Worm (Caenorhabditis elegans): ENCODE results near the gene C14A6.6.

C14A6.6 gene

ce11 chrV:18144442-18144841, 22.6 kb downstream of the C14A6.6 start:
- TF ChIP-seq fkh-10 (GFP tag; optimal IDR thresholded peaks at IDR 0.05) (no peak), pqm-1 (tag; optimal IDR thresholded peaks at IDR 0.05) (no peak), pax-1 (tag; optimal IDR thresholded peaks at IDR 0.05) (no peak), fax-1 (tag; optimal IDR thresholded peaks at IDR 0.05) (no peak), lin-11 (tag; optimal IDR thresholded peaks at IDR 0.05) (no peak), mec-3 (tag; optimal IDR thresholded peaks at IDR 0.05; ENCODE audit: borderline replicate concordance) (no peak), npax-4 (tag; optimal IDR thresholded peaks at IDR 0.05) (no peak), ceh-45 (GFP tag; IDR thresholded peaks at IDR 0.05) (no peak), che-1 (tag; optimal IDR thresholded peaks at IDR 0.05) (no peak), ama-1 (optimal IDR thresholded peaks at IDR 0.05) (no peak), sox-4 (tag; optimal IDR thresholded peaks at IDR 0.05) (no peak), unc-42 (tag; optimal IDR thresholded peaks at IDR 0.05) (no peak), pha-2 (tag; optimal IDR thresholded peaks at IDR 0.05) (no peak), ceh-48 (tag; optimal IDR thresholded peaks at IDR 0.05) (no peak), elt-4 (tag; optimal IDR thresholded peaks at IDR 0.05) (no peak), pha-4 (tag; optimal IDR thresholded peaks at IDR 0.05) (no peak), tbx-7 (tag; optimal IDR thresholded peaks at IDR 0.05) (no peak)

- no peak for TF ChIP-seq C08G9.2 (tag; optimal IDR thresholded peaks at IDR 0.05)
- no peak for TF ChIP-seq syd-9 (tag; optimal IDR thresholded peaks at IDR 0.05)
- TF ChIP-seq sox-2 (GFP tag; IDR thresholded peaks at IDR 0.05), result no peak
These were observed 23.6 kb downstream of the C14A6.6 start, which contains the start of gene Y37H2A.14 for ce11 chrV:18143445-18143844. Gene Y37H2A.14, plus strand, starts transcription at chrV:18143745.

DNA sequence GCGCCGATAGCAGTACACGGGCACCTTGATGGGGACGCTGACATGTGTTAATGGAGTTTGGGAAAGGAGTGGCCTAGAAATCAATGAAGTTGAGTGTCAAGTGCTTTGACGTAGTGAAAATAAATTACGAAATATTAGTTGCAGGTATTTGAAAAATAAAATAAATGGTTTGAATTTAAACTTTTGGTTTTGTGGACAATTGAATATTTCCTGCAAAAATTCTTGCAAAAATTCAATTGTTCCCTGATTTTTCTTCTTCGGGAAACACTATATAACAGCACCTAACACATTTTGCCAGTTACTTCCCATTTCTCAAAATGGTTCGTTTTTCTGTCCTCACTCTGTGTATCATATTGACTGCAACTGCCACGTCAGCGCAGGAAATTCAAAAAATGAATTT, 24.5 kb downstream of the C14A6.6 start, which contains the start of gene Y37H2A.13:
TSS of gene Y37H2A.13 (plus strand) at position 301 of the 400 bp plus-strand sequence.
- TF ChIP-seq hlh-6 (tag; optimal IDR thresholded peaks at IDR 0.05) (no peak), ceh-22 (tag; optimal IDR thresholded peaks at IDR 0.05) (no peak), gmeb-2 (tag; optimal IDR thresholded peaks at IDR 0.05) (no peak), che-1 (tag; optimal IDR thresholded peaks at IDR 0.05) (no peak), dve-1 (tag; optimal IDR thresholded peaks at IDR 0.05) (no peak), ahr-1 (tag; optimal IDR thresholded peaks at IDR 0.05) (no peak), zip-5 (tag; optimal IDR thresholded peaks at IDR 0.05) (no peak), madf-2 (tag; optimal IDR thresholded peaks at IDR 0.05) (no peak), mec-3 (tag; optimal IDR thresholded peaks at IDR 0.05; ENCODE audit: borderline replicate concordance) (no peak), fax-1 (tag; optimal IDR thresholded peaks at IDR 0.05) (no peak), eyg-1 (tag; optimal IDR thresholded peaks at IDR 0.05) (no peak), nfya-1 (tag; optimal IDR thresholded peaks at IDR 0.05) (no peak), lim-6 (tag; optimal IDR thresholded peaks at IDR 0.05) (no peak), nhr-232 (tag; optimal IDR thresholded peaks at IDR 0.05) (no peak)

DNA sequence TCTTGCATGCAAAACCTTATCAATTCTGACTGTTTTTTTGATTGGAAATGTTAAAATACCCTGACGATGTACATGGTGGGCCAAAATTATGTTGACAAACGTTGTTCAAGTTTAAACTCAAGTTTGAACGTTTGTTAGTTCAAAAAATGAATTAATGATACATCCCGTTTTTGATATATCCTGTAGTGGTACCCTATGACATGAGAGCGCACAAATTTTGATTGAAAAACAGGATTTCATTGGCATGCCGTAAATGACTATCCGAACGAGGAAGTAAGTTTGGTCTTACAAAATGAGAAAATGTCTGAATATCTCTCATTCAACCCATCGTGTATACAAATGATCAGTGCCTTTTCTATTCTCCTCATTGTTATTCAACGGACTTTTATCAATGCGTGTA, 25.9 kb downstream of the C14A6.6 start, which contains the start of gene Y37H2A.11:
TSS of gene Y37H2A.11 (plus strand) at position 301 of the 400 bp plus-strand sequence.
- TF ChIP-seq hlh-6 (tag; optimal IDR thresholded peaks at IDR 0.05) (no peak), gmeb-2 (tag; optimal IDR thresholded peaks at IDR 0.05) (no peak), ztf-16 (tag; optimal IDR thresholded peaks at IDR 0.05) (no peak), ceh-19 (GFP tag; optimal IDR thresholded peaks at IDR 0.05) (no peak), ceh-18 (tag; optimal IDR thresholded peaks at IDR 0.05) (no peak), ceh-14 (tag; optimal IDR thresholded peaks at IDR 0.05) (no peak), hlh-30 (tag; optimal IDR thresholded peaks at IDR 0.05; ENCODE audit: insufficient read depth) (no peak), F13H6.1 (tag; optimal IDR thresholded peaks at IDR 0.05) (no peak), eyg-1 (tag; optimal IDR thresholded peaks at IDR 0.05) (no peak), ceh-22 (tag; optimal IDR thresholded peaks at IDR 0.05) (no peak), unc-55 (GFP tag; optimal IDR thresholded peaks at IDR 0.05) (no peak), lim-6 (tag; optimal IDR thresholded peaks at IDR 0.05) (no peak), ets-4 (tag; optimal IDR thresholded peaks at IDR 0.05) (no peak), pat-9 (tag; optimal IDR thresholded peaks at IDR 0.05) (no peak), sox-2 (GFP tag; IDR thresholded peaks at IDR 0.05) (no peak), npax-4 (tag; optimal IDR thresholded peaks at IDR 0.05) (no peak), pros-1 (tag; optimal IDR thresholded peaks at IDR 0.05) (no peak), ahr-1 (tag; optimal IDR thresholded peaks at IDR 0.05) (no peak), nhr-232 (tag; optimal IDR thresholded peaks at IDR 0.05) (no peak)

Data from whole organism, late embryonic.